ENCODE assay signal across 5 fruit fly cellular contexts in genomic region chr3L:11251721-11252423, dm6.
TF ChIP-seq lines count a peak whose summit lies in the region.

Gene scyl, plus strand, starts transcription at chr3L:11252307.

TF ChIP-seq in whole organism, adult, 20 proteins besides CTCF, POLR2A, EP300 and RAD21 (continued from another document):
- peak; percentile 9 for TF ChIP-seq CG1620 (GFP tag; optimal IDR thresholded peaks at IDR 0.05; lab: Kevin White, UChicago)
- no peak for TF ChIP-seq CG5204 (GFP tag; optimal IDR thresholded peaks at IDR 0.05; lab: Kevin White, UChicago)

TF ChIP-seq in whole organism, embryonic, 481 proteins besides CTCF, POLR2A, EP300 and RAD21 (continued from another document and continues in another):
- TF ChIP-seq CG31224 (GFP tag; IDR thresholded peaks at IDR 0.05; lab: Robert Waterston, UW), result 0 out of 2 replicates have a peak, but pooled peaks have one; percentile 33
- peak; percentile 14 for TF ChIP-seq MESR4 (GFP tag; optimal IDR thresholded peaks at IDR 0.05; lab: Kevin White, UChicago)
- TF ChIP-seq Hr78 (GFP tag; optimal IDR thresholded peaks at IDR 0.05; lab: Kevin White, UChicago), result peak in 1 of 2 experiments; percentile 8
- no peak for TF ChIP-seq CG15696 (tag; optimal IDR thresholded peaks at IDR 0.05; lab: Kevin White, UChicago)
- TF ChIP-seq eve (GFP tag; optimal IDR thresholded peaks at IDR 0.05; lab: Kevin White, UChicago), result no peak
- TF ChIP-seq bcd (GFP tag; optimal IDR thresholded peaks at IDR 0.05; lab: Kevin White, UChicago), result peak; percentile 13
- TF ChIP-seq peb (GFP tag; IDR thresholded peaks at IDR 0.05; lab: Robert Waterston, UW), result peak; percentile 37; the same call in 1 of the 2 replicates
- peak; percentile 74 for TF ChIP-seq fd64A (GFP tag; optimal IDR thresholded peaks at IDR 0.05; lab: Kevin White, UChicago)
- peak; percentile 84 for TF ChIP-seq CG7745 (tag; optimal IDR thresholded peaks at IDR 0.05; lab: Kevin White, UChicago)
- peak; percentile 14 for TF ChIP-seq slp2 (GFP tag; optimal IDR thresholded peaks at IDR 0.05; lab: Kevin White, UChicago)
- TF ChIP-seq onecut (GFP tag; IDR thresholded peaks at IDR 0.05; lab: Robert Waterston, UW), result peak; percentile 55
- peak; percentile 56 for TF ChIP-seq scrt (GFP tag; optimal IDR thresholded peaks at IDR 0.05; lab: Kevin White, UChicago)
- TF ChIP-seq CG6791 (GFP tag; IDR thresholded peaks at IDR 0.05; lab: Robert Waterston, UW; ENCODE audit: partially characterized antibody), result peak; percentile 60; the same call in 2 of the 3 replicates
- TF ChIP-seq Fer1 (GFP tag; optimal IDR thresholded peaks at IDR 0.05; lab: Kevin White, UChicago), result peak; percentile 69
- TF ChIP-seq exex (tag; optimal IDR thresholded peaks at IDR 0.05; lab: Kevin White, UChicago), result peak; percentile 22
- peak; percentile 87; the same call in 2 of the 3 replicates for TF ChIP-seq zen2 (GFP tag; IDR thresholded peaks at IDR 0.05; lab: Robert Waterston, UW; ENCODE audit: partially characterized antibody)
- TF ChIP-seq pnt (GFP tag; optimal IDR thresholded peaks at IDR 0.05; lab: Kevin White, UChicago), result peak; percentile 23
- peak; percentile 65 for TF ChIP-seq pfk (GFP tag; optimal IDR thresholded peaks at IDR 0.05; lab: Kevin White, UChicago)
- no peak for TF ChIP-seq sima (GFP tag; optimal IDR thresholded peaks at IDR 0.05; lab: Kevin White, UChicago)
- peak; percentile 34 for TF ChIP-seq CG8388 (GFP tag; optimal IDR thresholded peaks at IDR 0.05; lab: Kevin White, UChicago)
- peak; percentile 57 for TF ChIP-seq gsb (GFP tag; IDR thresholded peaks at IDR 0.05; lab: Robert Waterston, UW)
- TF ChIP-seq chn (GFP tag; optimal IDR thresholded peaks at IDR 0.05; lab: Kevin White, UChicago), result peak; percentile 33
- TF ChIP-seq Gug (GFP tag; IDR thresholded peaks at IDR 0.05; lab: Robert Waterston, UW), result peak; percentile 57; the same call in 2 of the 4 replicates
- TF ChIP-seq Mes4 (GFP tag; optimal IDR thresholded peaks at IDR 0.05; lab: Kevin White, UChicago), result peak; percentile 22
- peak; percentile 19 for TF ChIP-seq Chrac-16 (GFP tag; optimal IDR thresholded peaks at IDR 0.05; lab: Kevin White, UChicago)
- no peak for TF ChIP-seq CG15601 (tag; optimal IDR thresholded peaks at IDR 0.05; lab: Kevin White, UChicago)
- peak; percentile 36; the same call in 2 of the 3 replicates for TF ChIP-seq CG14050 (GFP tag; IDR thresholded peaks at IDR 0.05; lab: Robert Waterston, UW)
- no peak for TF ChIP-seq fu2 (GFP tag; optimal IDR thresholded peaks at IDR 0.05; lab: Kevin White, UChicago)
- TF ChIP-seq Blimp-1 (GFP tag; optimal IDR thresholded peaks at IDR 0.05; lab: Kevin White, UChicago), result peak; percentile 26
- peak; percentile 69 for TF ChIP-seq HmgZ (tag; optimal IDR thresholded peaks at IDR 0.05; lab: Kevin White, UChicago)

TF ChIP-seq in whole organism, prepupa, 60 proteins besides CTCF, POLR2A, EP300 and RAD21 (continued from another document and continues in another):
- TF ChIP-seq achi (GFP tag; optimal IDR thresholded peaks at IDR 0.05; lab: Kevin White, UChicago), result peak; percentile 61
- TF ChIP-seq CG11294 (GFP tag; IDR thresholded peaks at IDR 0.05; lab: Robert Waterston, UW), result peak; percentile 40; the same call in 1 of the 2 replicates
- peak; percentile 85 for TF ChIP-seq vri (GFP tag; optimal IDR thresholded peaks at IDR 0.05; lab: Kevin White, UChicago)
- TF ChIP-seq Blimp-1 (GFP tag; optimal IDR thresholded peaks at IDR 0.05; lab: Kevin White, UChicago), result peak; percentile 1
- TF ChIP-seq Smox (GFP tag; optimal IDR thresholded peaks at IDR 0.05; lab: Kevin White, UChicago), result peak; percentile 29
- no peak for TF ChIP-seq Ets21C (GFP tag; optimal IDR thresholded peaks at IDR 0.05; lab: Kevin White, UChicago)
- peak; percentile 60 for TF ChIP-seq Ets96B (tag; optimal IDR thresholded peaks at IDR 0.05; lab: Kevin White, UChicago)
- TF ChIP-seq ss (GFP tag; optimal IDR thresholded peaks at IDR 0.05; lab: Kevin White, UChicago), result peak; percentile 77 to 84
- TF ChIP-seq dsx (GFP tag; optimal IDR thresholded peaks at IDR 0.05; lab: Kevin White, UChicago; ENCODE audit: poor library complexity, severe bottlenecking), result peak; percentile 83
- TF ChIP-seq topi (GFP tag; optimal IDR thresholded peaks at IDR 0.05; lab: Kevin White, UChicago), result peak; percentile 48
- no peak for TF ChIP-seq CG4318 (GFP tag; optimal IDR thresholded peaks at IDR 0.05; lab: Kevin White, UChicago)
- TF ChIP-seq Hr39 (GFP tag; optimal IDR thresholded peaks at IDR 0.05; lab: Kevin White, UChicago), result no peak
- TF ChIP-seq Hr4 (GFP tag; optimal IDR thresholded peaks at IDR 0.05; lab: Kevin White, UChicago), result peak; percentile 10
- TF ChIP-seq salr (GFP tag; optimal IDR thresholded peaks at IDR 0.05; lab: Kevin White, UChicago), result peak in 1 of 2 experiments; percentile 13
- TF ChIP-seq esn (GFP tag; optimal IDR thresholded peaks at IDR 0.05; lab: Kevin White, UChicago), result peak; percentile 70
- TF ChIP-seq Eip93F (GFP tag; optimal IDR thresholded peaks at IDR 0.05; lab: Kevin White, UChicago), result no peak
- TF ChIP-seq CG6808 (GFP tag; optimal IDR thresholded peaks at IDR 0.05; lab: Kevin White, UChicago), result peak; percentile 54
- TF ChIP-seq dac (GFP tag; optimal IDR thresholded peaks at IDR 0.05; lab: Kevin White, UChicago), result no peak
- no peak for TF ChIP-seq Sox15 (GFP tag; optimal IDR thresholded peaks at IDR 0.05; lab: Kevin White, UChicago)
- peak; percentile 80 for TF ChIP-seq CG9139 (GFP tag; optimal IDR thresholded peaks at IDR 0.05; lab: Kevin White, UChicago)
- TF ChIP-seq CG3032 (tag; optimal IDR thresholded peaks at IDR 0.05; lab: Kevin White, UChicago), result peak; percentile 33
- TF ChIP-seq fd85E (GFP tag; optimal IDR thresholded peaks at IDR 0.05; lab: Kevin White, UChicago), result peak; percentile 58
- TF ChIP-seq svp (GFP tag; lab: Kevin White, UChicago), result peak; percentile 83
- peak; percentile 63 for TF ChIP-seq Lpt (GFP tag; optimal IDR thresholded peaks at IDR 0.05; lab: Kevin White, UChicago)
- TF ChIP-seq CG32006 (GFP tag; optimal IDR thresholded peaks at IDR 0.05; lab: Kevin White, UChicago), result peak; percentile 20
- TF ChIP-seq Met (GFP tag; optimal IDR thresholded peaks at IDR 0.05; lab: Kevin White, UChicago), result peak; percentile 51
- peak; percentile 56; the same call in 1 of the 2 replicates for TF ChIP-seq CG15336 (GFP tag; IDR thresholded peaks at IDR 0.05; lab: Robert Waterston, UW)
- no peak for TF ChIP-seq Gug (GFP tag; IDR thresholded peaks at IDR 0.05; lab: Robert Waterston, UW)
- no peak for TF ChIP-seq CG8632 (GFP tag; optimal IDR thresholded peaks at IDR 0.05; lab: Kevin White, UChicago)
- no peak for TF ChIP-seq OdsH (GFP tag; optimal IDR thresholded peaks at IDR 0.05; lab: Kevin White, UChicago)
- peak; percentile 87 for TF ChIP-seq CG6854 (GFP tag; optimal IDR thresholded peaks at IDR 0.05; lab: Kevin White, UChicago)
- peak; percentile 0 for TF ChIP-seq acj6 (GFP tag; optimal IDR thresholded peaks at IDR 0.05; lab: Kevin White, UChicago)
- no peak for TF ChIP-seq CG8319 (GFP tag; optimal IDR thresholded peaks at IDR 0.05; lab: Kevin White, UChicago)
- TF ChIP-seq Hr38 (GFP tag; optimal IDR thresholded peaks at IDR 0.05; lab: Kevin White, UChicago), result no peak

TF ChIP-seq in whole organism, pupa, 21 proteins besides CTCF, POLR2A, EP300 and RAD21 (continued from another document):
- peak; percentile 75 for TF ChIP-seq CG13204 (GFP tag; optimal IDR thresholded peaks at IDR 0.05; lab: Kevin White, UChicago)
TF ChIP-seq in whole organism, pupa: peak in this region for 19.

TF ChIP-seq in whole organism, wandering third instar larva, 38 proteins besides CTCF, POLR2A, EP300 and RAD21 (continued from another document):
- no peak for TF ChIP-seq usp (GFP tag; optimal IDR thresholded peaks at IDR 0.05; lab: Kevin White, UChicago)
- no peak for TF ChIP-seq GATAd (GFP tag; optimal IDR thresholded peaks at IDR 0.05; lab: Kevin White, UChicago)
- TF ChIP-seq brk (GFP tag; optimal IDR thresholded peaks at IDR 0.05; lab: Kevin White, UChicago), result no peak
- no peak for TF ChIP-seq Rel (GFP tag; optimal IDR thresholded peaks at IDR 0.05; lab: Kevin White, UChicago)
- TF ChIP-seq Rel (tag; optimal IDR thresholded peaks at IDR 0.05; lab: Kevin White, UChicago), result peak; percentile 77
- peak; percentile 14 for TF ChIP-seq HLH106 (tag; optimal IDR thresholded peaks at IDR 0.05; lab: Kevin White, UChicago)
- no peak for TF ChIP-seq lola (GFP tag; optimal IDR thresholded peaks at IDR 0.05; lab: Kevin White, UChicago)
- peak; percentile 20 for TF ChIP-seq Mio (GFP tag; optimal IDR thresholded peaks at IDR 0.05; lab: Kevin White, UChicago)
- TF ChIP-seq h (GFP tag; optimal IDR thresholded peaks at IDR 0.05; lab: Kevin White, UChicago), result peak; percentile 83
- no peak for TF ChIP-seq Abd-B (GFP tag; optimal IDR thresholded peaks at IDR 0.05; lab: Kevin White, UChicago)
- TF ChIP-seq dmrt93B (GFP tag; optimal IDR thresholded peaks at IDR 0.05; lab: Kevin White, UChicago), result no peak
- TF ChIP-seq OdsH (GFP tag; optimal IDR thresholded peaks at IDR 0.05; lab: Kevin White, UChicago), result peak; percentile 60
- TF ChIP-seq CG9705 (GFP tag; optimal IDR thresholded peaks at IDR 0.05; lab: Kevin White, UChicago), result no peak
- TF ChIP-seq Jra (GFP tag; optimal IDR thresholded peaks at IDR 0.05; lab: Kevin White, UChicago), result no peak
- peak; percentile 77 for TF ChIP-seq jim (GFP tag; optimal IDR thresholded peaks at IDR 0.05; lab: Kevin White, UChicago)
- peak; percentile 74 for TF ChIP-seq fru (GFP tag; optimal IDR thresholded peaks at IDR 0.05; lab: Kevin White, UChicago)
- TF ChIP-seq Myc (optimal IDR thresholded peaks at IDR 0.05; lab: Kevin White, UChicago), result no peak
- TF ChIP-seq psq (GFP tag; optimal IDR thresholded peaks at IDR 0.05; lab: Kevin White, UChicago), result peak; percentile 76
TF ChIP-seq in whole organism, wandering third instar larva: peak in this region for 21.
